Worm (Caenorhabditis elegans) whole organism, L1 larva: ENCODE measurements around the gene nhr-260.

ENCODE experiments used
- ceh-82 ChIP-seq, 3 experiments: fragments of 150-350 bp in 1 of 3; sonication (generic microtip) in 2 of 3; optimal IDR thresholded peaks; 2 replicates each; lab custom pipeline; 2014 to 2017; ENCODE audit warnings: missing biosample characterization in 3 of 3, missing genetic modification characterization in 3 of 3
- ces-1 ChIP-seq: fragments of 150-350 bp; optimal IDR thresholded peaks from 2 replicates; lab custom pipeline; 2014; ENCODE audit warnings: missing biosample characterization, missing genetic modification reagents, missing genetic modification characterization
- efl-1 ChIP-seq, 4 experiments: fragments of 150-350 bp; optimal IDR thresholded peaks in 3 of 4; peaks in 1 of 4; 1 replicate in 1 of 4; 2 replicates in 3 of 4; lab custom pipeline; 2014; ENCODE audit warnings: missing biosample characterization in 2 of 4, missing genetic modification characterization in 2 of 4, missing genetic modification reagents in 2 of 4
- fos-1 ChIP-seq: fragments of 150-350 bp; optimal IDR thresholded peaks from 2 replicates; lab custom pipeline; 2014; ENCODE audit warnings: missing biosample characterization, missing genetic modification characterization
- hlh-17 ChIP-seq: fragments of 200-800 bp; sonication (Bioruptor generic); optimal IDR thresholded peaks from 2 replicates; lab custom pipeline; 2018; ENCODE audit warnings: missing genetic modification characterization, mild to moderate bottlenecking, missing compliant biosample characterization, moderate library complexity, borderline replicate concordance
- isw-1 ChIP-seq: fragments of 200-800 bp; sonication (Bioruptor generic); IDR thresholded peaks from 2 replicates; pipeline ENCODE4 v1.3.6; 2022; ENCODE audit warnings: missing genetic modification characterization, missing compliant biosample characterization
- lsy-2 ChIP-seq, 2 experiments: fragments of 150-350 bp; optimal IDR thresholded peaks; 2 replicates each; lab custom pipeline; 2014; ENCODE audit warnings: missing biosample characterization in 2 of 2, missing genetic modification characterization in 2 of 2
- nhr-11 ChIP-seq: fragments of 150-350 bp; optimal IDR thresholded peaks from 2 replicates; lab custom pipeline; 2014; ENCODE audit warnings: missing biosample characterization, missing genetic modification characterization
- nhr-76 ChIP-seq: sonication (generic microtip); optimal IDR thresholded peaks from 2 replicates; lab custom pipeline; 2017; ENCODE audit warnings: missing biosample characterization, missing genetic modification characterization
- pqm-1 ChIP-seq: sonication (generic microtip); optimal IDR thresholded peaks from 3 replicates; lab custom pipeline; 2017; ENCODE audit warnings: missing biosample characterization, missing genetic modification characterization
- unc-62 ChIP-seq: fragments of 150-350 bp; optimal IDR thresholded peaks from 2 replicates; lab custom pipeline; 2014; ENCODE audit warnings: missing biosample characterization, missing genetic modification reagents, missing genetic modification characterization

ce11 chrV:1499140-1499539, 12.3 kb downstream of the nhr-260 start, which contains the start of gene sru-27:
- no peak for TF ChIP-seq isw-1 (GFP tag; lab: Robert Waterston, UW)
- no peak for TF ChIP-seq ceh-82 (tag; optimal IDR thresholded peaks at IDR 0.05; lab: Kevin White, UChicago)
- no peak for TF ChIP-seq nhr-11 (tag; lab: Kevin White, UChicago)
- TF ChIP-seq unc-62 (GFP tag; lab: Kevin White, UChicago): no peak
- no peak for TF ChIP-seq pqm-1 (tag; lab: Kevin White, UChicago)
- TF ChIP-seq nhr-76 (tag; lab: Kevin White, UChicago): no peak
- TF ChIP-seq ces-1 (GFP tag; lab: Kevin White, UChicago): no peak
- no peak for TF ChIP-seq lsy-2 (tag; optimal IDR thresholded peaks at IDR 0.05; lab: Kevin White, UChicago)
- no peak for TF ChIP-seq fos-1
- TF ChIP-seq efl-1 (optimal IDR thresholded peaks at IDR 0.05; lab: Kevin White, UChicago): no peak
- no peak for TF ChIP-seq efl-1 (GFP tag; optimal IDR thresholded peaks at IDR 0.05 in 1 of 2; lab: Kevin White, UChicago)
- no peak for TF ChIP-seq hlh-17 (GFP tag; lab: Kevin White, UChicago)
